Fruit fly (Drosophila melanogaster) whole organism, embryonic: Measurements from ENCODE around the gene timeout.

Experiments
- CG10543 ChIP-seq: fragments of 200-800 bp; sonication (Bioruptor generic); optimal IDR thresholded peaks from 3 replicates; lab custom pipeline; 2017; ENCODE audit warnings: missing biosample characterization, mild to moderate bottlenecking, missing genetic modification characterization, moderate library complexity
- CG11247 ChIP-seq: fragments of 200-800 bp; sonication (Bioruptor generic); IDR thresholded peaks from 2 replicates; pipeline ENCODE4 v1.3.6; 2022; ENCODE audit warnings: missing biosample characterization, missing genetic modification characterization
- CG11695 ChIP-seq: fragments of 200-800 bp; sonication (Bioruptor generic); IDR thresholded peaks from 3 replicates; pipeline ENCODE4 v1.3.6; 2022; ENCODE audit warnings: missing biosample characterization, missing genetic modification characterization
- CG11723 ChIP-seq: fragments of 200-800 bp; sonication (Bioruptor generic); optimal IDR thresholded peaks from 2 replicates; lab custom pipeline; 2017; ENCODE audit warnings: missing biosample characterization, mild to moderate bottlenecking, missing genetic modification characterization
- CG13624 ChIP-seq: fragments of 200-800 bp; sonication (Bioruptor generic); optimal IDR thresholded peaks from 2 replicates; lab custom pipeline; 2016; ENCODE audit warnings: missing biosample characterization, missing genetic modification characterization
- CG14050 ChIP-seq: fragments of 200-800 bp; sonication (Bioruptor generic); IDR thresholded peaks from 3 replicates; pipeline ENCODE4 v1.3.6; 2022; ENCODE audit warnings: missing biosample characterization, missing genetic modification characterization
- CG14667 ChIP-seq: fragments of 200-800 bp; sonication (Bioruptor generic); IDR thresholded peaks from 2 replicates; pipeline ENCODE4 v1.3.6; 2022; ENCODE audit warnings: missing biosample characterization, missing genetic modification characterization
- CG15073 ChIP-seq: fragments of 200-800 bp; sonication (Bioruptor generic); optimal IDR thresholded peaks from 2 replicates; lab custom pipeline; 2016; ENCODE audit warnings: missing biosample characterization, missing genetic modification characterization
- CG17359 ChIP-seq: fragments of 200-800 bp; sonication (Bioruptor generic); optimal IDR thresholded peaks from 3 replicates; lab custom pipeline; 2018; ENCODE audit warnings: missing biosample characterization, mild to moderate bottlenecking, missing genetic modification characterization, moderate library complexity
- CG18262 ChIP-seq: fragments of 200-800 bp; optimal IDR thresholded peaks from 3 replicates; lab custom pipeline; 2019; ENCODE audit warnings: missing biosample characterization, mild to moderate bottlenecking, missing genetic modification characterization, moderate library complexity
- CG31388 ChIP-seq: fragments of 200-800 bp; sonication (Bioruptor generic); optimal IDR thresholded peaks from 2 replicates; lab custom pipeline; 2016; ENCODE audit warnings: missing biosample characterization, missing genetic modification characterization
- CG34224 ChIP-seq: fragments of 200-800 bp; sonication (Bioruptor generic); IDR thresholded peaks from 3 replicates; pipeline ENCODE4 v1.3.6; 2022; ENCODE audit warnings: missing biosample characterization, missing genetic modification characterization; ENCODE audit not compliant: partially characterized antibody
- CG43689 ChIP-seq: fragments of 200-800 bp; sonication (Bioruptor generic); IDR thresholded peaks from 2 replicates; pipeline ENCODE4 v1.3.6; 2022; ENCODE audit warnings: missing biosample characterization, missing genetic modification characterization
- CG4404 ChIP-seq: fragments of 200-800 bp; sonication (Bioruptor generic); IDR thresholded peaks from 2 replicates; pipeline ENCODE4 v1.3.6; 2022; ENCODE audit warnings: missing biosample characterization, missing genetic modification characterization
- CG4707 ChIP-seq: fragments of 200-800 bp; sonication (Bioruptor generic); optimal IDR thresholded peaks from 2 replicates; lab custom pipeline; 2018; ENCODE audit warnings: missing biosample characterization, mild to moderate bottlenecking, missing genetic modification characterization, moderate library complexity
- CG6175 ChIP-seq: fragments of 200-800 bp; sonication (Bioruptor generic); IDR thresholded peaks from 3 replicates; pipeline ENCODE4 v1.3.6; 2022; ENCODE audit warnings: missing biosample characterization, missing genetic modification characterization
- CG7987 ChIP-seq: fragments of 200-800 bp; sonication (Bioruptor generic); optimal IDR thresholded peaks from 2 replicates; lab custom pipeline; 2018; ENCODE audit warnings: missing biosample characterization, mild to moderate bottlenecking, missing genetic modification characterization, moderate library complexity
- CG9609 ChIP-seq: fragments of 200-800 bp; sonication (Bioruptor generic); optimal IDR thresholded peaks from 3 replicates; lab custom pipeline; 2016; ENCODE audit warnings: missing biosample characterization, missing genetic modification characterization
- D19B ChIP-seq: fragments of 200-800 bp; sonication (Bioruptor generic); optimal IDR thresholded peaks from 2 replicates; lab custom pipeline; 2017; ENCODE audit warnings: missing biosample characterization, mild to moderate bottlenecking, missing genetic modification characterization
- Dek ChIP-seq: fragments of 200-800 bp; sonication (Bioruptor generic); optimal IDR thresholded peaks from 3 replicates; lab custom pipeline; 2019; ENCODE audit warnings: missing biosample characterization, mild to moderate bottlenecking, missing genetic modification characterization, moderate library complexity
- Ets97D ChIP-seq: fragments of 200-800 bp; sonication (Bioruptor generic); optimal IDR thresholded peaks from 3 replicates; lab custom pipeline; 2016; ENCODE audit warnings: missing biosample characterization, missing genetic modification characterization
- Hr39 ChIP-seq: fragments of >200 bp; optimal IDR thresholded peaks from 2 replicates; lab custom pipeline; 2017
- Lpt ChIP-seq: fragments of >200 bp; optimal IDR thresholded peaks from 2 replicates; lab custom pipeline; 2018; ENCODE audit warnings: missing biosample characterization, missing genetic modification characterization
- Max ChIP-seq: fragments of 200-800 bp; sonication (Bioruptor generic); optimal IDR thresholded peaks from 2 replicates; lab custom pipeline; 2016; ENCODE audit warnings: missing biosample characterization, mild to moderate bottlenecking, missing genetic modification characterization
- Nf-YB ChIP-seq: fragments of 200-800 bp; sonication (Bioruptor generic); optimal IDR thresholded peaks from 3 replicates; lab custom pipeline; 2019; ENCODE audit warnings: missing biosample characterization, mild to moderate bottlenecking, missing genetic modification characterization, moderate library complexity
- PHDP ChIP-seq: fragments of 200-800 bp; sonication (Bioruptor generic); optimal IDR thresholded peaks from 3 replicates; lab custom pipeline; 2018; ENCODE audit warnings: missing biosample characterization, mild to moderate bottlenecking, missing genetic modification characterization, moderate library complexity
- Sox102F ChIP-seq: fragments of 200-800 bp; sonication (Bioruptor generic); optimal IDR thresholded peaks from 2 replicates; lab custom pipeline; 2018; ENCODE audit warnings: missing biosample characterization, mild to moderate bottlenecking, missing genetic modification characterization, moderate library complexity
- abd-A ChIP-seq: fragments of 200-800 bp; sonication (Bioruptor generic); optimal IDR thresholded peaks from 3 replicates; lab custom pipeline; 2019; ENCODE audit warnings: missing biosample characterization, mild to moderate bottlenecking, missing genetic modification characterization, moderate library complexity
- cas ChIP-seq: fragments of 200-800 bp; sonication (Bioruptor generic); IDR thresholded peaks from 2 replicates; pipeline ENCODE4 v1.3.6; 2022; ENCODE audit warnings: missing biosample characterization, missing genetic modification characterization
- cg ChIP-seq: fragments of 200-800 bp; sonication (Bioruptor generic); optimal IDR thresholded peaks from 3 replicates; lab custom pipeline; 2019; ENCODE audit warnings: missing biosample characterization, mild to moderate bottlenecking, missing genetic modification characterization, moderate library complexity
- ci ChIP-seq: fragments of 200-800 bp; sonication (Bioruptor generic); IDR thresholded peaks from 3 replicates; pipeline ENCODE4 v1.3.6; 2022; ENCODE audit warnings: missing biosample characterization, missing genetic modification characterization
- danr ChIP-seq: fragments of 200-800 bp; sonication (Bioruptor generic); IDR thresholded peaks from 2 replicates; pipeline ENCODE4 v1.3.6; 2022; ENCODE audit warnings: missing biosample characterization, missing genetic modification characterization
- dysf ChIP-seq: fragments of 200-800 bp; sonication (Bioruptor generic); IDR thresholded peaks from 3 replicates; pipeline ENCODE4 v1.3.6; 2022; ENCODE audit warnings: missing biosample characterization, missing genetic modification characterization
- gem ChIP-seq: fragments of 200-800 bp; sonication (Bioruptor generic); optimal IDR thresholded peaks from 2 replicates; lab custom pipeline; 2019; ENCODE audit warnings: missing biosample characterization, mild to moderate bottlenecking, missing genetic modification characterization, moderate library complexity
- gro ChIP-seq: fragments of 200-800 bp; sonication (Bioruptor generic); optimal IDR thresholded peaks from 2 replicates; lab custom pipeline; 2016; ENCODE audit warnings: missing biosample characterization, missing genetic modification characterization
- insv ChIP-seq, 2 experiments: fragments of 200-800 bp; sonication (Bioruptor generic); optimal IDR thresholded peaks; 3 replicates each; lab custom pipeline; 2016 to 2018; ENCODE audit warnings: missing biosample characterization in 2 of 2, missing genetic modification characterization in 2 of 2
- klu ChIP-seq: fragments of 200-800 bp; sonication (Bioruptor generic); IDR thresholded peaks from 2 replicates; pipeline ENCODE4 v1.3.6; 2022; ENCODE audit warnings: missing biosample characterization, missing genetic modification characterization
- odd ChIP-seq: fragments of 200-800 bp; sonication (Bioruptor generic); optimal IDR thresholded peaks from 2 replicates; lab custom pipeline; 2017; ENCODE audit warnings: missing biosample characterization, mild to moderate bottlenecking, missing genetic modification characterization
- otp ChIP-seq: fragments of 200-800 bp; sonication (Bioruptor generic); IDR thresholded peaks from 3 replicates; pipeline ENCODE4, ENCODE4 v1.3.6; 2022; ENCODE audit warnings: missing biosample characterization, missing genetic modification characterization
- prd ChIP-seq, 3 experiments: fragments of >200 bp in 2 of 3; fragments of 200-800 bp in 1 of 3; sonication (Bioruptor generic) in 1 of 3; optimal IDR thresholded peaks in 2 of 3; IDR thresholded peaks in 1 of 3; 2 replicates in 2 of 3; 3 replicates in 1 of 3; pipeline versions ENCODE4 v1.3.6 to Lab custom; 2017 to 2022; ENCODE audit warnings: missing biosample characterization in 1 of 3, missing genetic modification characterization in 1 of 3
- rib ChIP-seq: fragments of 200-800 bp; sonication (Bioruptor generic); IDR thresholded peaks from 2 replicates; pipeline ENCODE4 v1.3.6; 2022; ENCODE audit warnings: missing biosample characterization, missing genetic modification characterization
- sens ChIP-seq: fragments of 200-800 bp; sonication (Bioruptor generic); peaks from one replicate; lab custom pipeline; 2016; ENCODE audit warnings: missing biosample characterization, missing genetic modification characterization
- sim ChIP-seq: fragments of 200-800 bp; sonication (Bioruptor generic); IDR thresholded peaks from 2 replicates; pipeline ENCODE4 v1.3.6; 2022; ENCODE audit warnings: missing biosample characterization, missing genetic modification characterization
- sisA ChIP-seq: fragments of 200-800 bp; sonication (Bioruptor generic); IDR thresholded peaks from 2 replicates; pipeline ENCODE4 v1.3.6; 2022; ENCODE audit warnings: missing biosample characterization, missing genetic modification characterization
- sr ChIP-seq: fragments of 200-800 bp; sonication (Bioruptor generic); IDR thresholded peaks from 3 replicates; pipeline ENCODE4 v1.3.6; 2022; ENCODE audit warnings: missing biosample characterization, missing genetic modification characterization
- tup ChIP-seq: fragments of 200-800 bp; sonication (Bioruptor generic); optimal IDR thresholded peaks from 2 replicates; lab custom pipeline; 2016; ENCODE audit warnings: missing biosample characterization, mild to moderate bottlenecking, missing genetic modification characterization, moderate library complexity
- usp ChIP-seq: fragments of >200 bp; optimal IDR thresholded peaks from 2 replicates; lab custom pipeline; 2017; ENCODE audit warnings: missing biosample characterization, missing genetic modification characterization

Gene timeout

DNA sequence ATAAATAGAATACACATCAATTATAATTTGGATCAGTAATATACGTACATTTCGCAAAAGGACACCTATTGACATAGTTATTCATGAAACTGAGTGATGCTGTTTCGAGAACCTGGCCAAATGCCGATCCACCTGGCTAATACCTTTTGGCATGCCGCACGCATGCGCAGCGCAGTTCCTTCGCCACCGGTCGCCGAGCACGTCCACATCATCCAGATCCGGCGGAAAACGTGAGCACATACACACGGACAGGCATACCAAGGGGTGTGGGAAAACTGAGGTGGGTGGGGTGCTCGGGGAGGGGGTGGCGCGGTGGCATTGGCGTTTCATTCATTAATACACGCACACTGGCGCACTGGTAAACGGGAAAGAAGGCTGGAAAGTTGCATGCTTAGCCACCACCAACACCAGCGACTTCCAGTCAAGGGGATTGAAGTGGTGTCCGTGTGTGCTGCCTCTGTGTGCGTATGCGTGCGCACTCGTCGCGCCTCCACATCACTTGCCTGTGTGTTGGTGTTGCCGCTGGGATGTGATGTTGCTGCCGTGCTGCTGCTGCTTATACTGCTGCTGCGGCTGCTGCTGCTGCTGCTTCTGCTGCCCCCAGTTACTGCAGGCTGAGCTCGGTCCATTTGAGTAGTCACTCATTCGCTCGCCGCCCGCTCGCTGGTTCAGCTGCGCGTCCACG, 31.2 kb upstream of the timeout start, which contains the start of gene sim (continued):
- no peak for TF ChIP-seq Dek (tag; lab: Kevin White, UChicago)
- TF ChIP-seq insv (GFP tag; optimal IDR thresholded peaks at IDR 0.05; lab: Kevin White, UChicago) = no peak
- TF ChIP-seq cg = peak; percentile 91
- TF ChIP-seq rib (GFP tag; lab: Robert Waterston, UW) = 0 out of 2 replicates have a peak, but pooled peaks have one; percentile 29
- TF ChIP-seq prd (optimal IDR thresholded peaks at IDR 0.05; lab: Kevin White, UChicago) = no peak
- no peak for TF ChIP-seq prd (GFP tag; IDR thresholded peaks at IDR 0.05; lab: Robert Waterston, UW)
- no peak for TF ChIP-seq CG11247 (GFP tag; lab: Robert Waterston, UW)
- peak; percentile 94 for TF ChIP-seq Nf-YB (GFP tag; lab: Kevin White, UChicago)
- no peak for TF ChIP-seq PHDP (tag; lab: Kevin White, UChicago)
- TF ChIP-seq CG6175 = no peak; the same call in 2 of the 3 replicates
- TF ChIP-seq odd (GFP tag; lab: Kevin White, UChicago) = no peak
- 0 out of 3 replicates have a peak, but pooled peaks have one; percentile 10 for TF ChIP-seq ci
- 0 out of 3 replicates have a peak, but pooled peaks have one; percentile 12 for TF ChIP-seq sr (GFP tag; lab: Robert Waterston, UW)

DNA sequence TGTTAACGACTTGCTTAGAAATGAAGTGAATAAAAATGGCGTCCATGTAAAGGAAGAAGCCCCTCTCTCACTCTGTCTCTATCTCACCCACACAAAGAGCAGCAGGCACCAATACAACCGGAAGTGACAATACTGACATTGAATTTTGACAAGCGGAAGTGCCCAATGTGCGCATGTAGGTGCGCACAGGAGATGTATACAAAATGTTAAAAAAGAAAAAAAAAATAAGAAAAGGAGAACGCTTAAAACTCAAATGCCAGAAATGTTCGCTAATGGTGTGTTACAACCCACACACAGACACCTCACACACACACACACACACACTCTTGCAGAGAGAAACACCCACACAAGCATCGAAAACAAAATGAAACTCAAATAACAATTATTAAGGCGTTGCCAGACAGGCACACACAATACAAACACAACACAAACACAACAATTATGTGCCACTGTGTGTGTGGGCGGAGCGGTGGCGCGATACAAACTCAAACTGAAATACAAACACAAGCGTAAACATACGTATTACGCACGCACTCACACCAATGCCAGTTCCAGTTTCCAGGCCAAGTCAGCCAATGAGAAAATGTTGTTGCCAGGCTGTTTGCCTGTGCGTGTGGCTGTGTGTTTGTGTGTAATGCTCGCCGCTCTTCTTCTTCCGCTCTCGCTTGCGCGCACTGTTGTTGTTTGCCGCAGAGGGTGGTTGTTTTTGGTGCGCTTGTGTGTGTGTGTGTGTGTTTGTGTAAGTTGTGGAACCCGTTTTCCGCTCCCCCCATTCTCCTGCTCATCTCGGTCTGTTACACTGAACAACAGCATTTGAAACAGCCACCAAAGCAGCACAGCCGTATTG, 24.5 kb upstream of the timeout start:
- TF ChIP-seq Lpt (GFP tag; lab: Kevin White, UChicago) = no peak
- no peak for TF ChIP-seq CG14667 (GFP tag; lab: Robert Waterston, UW)
- TF ChIP-seq CG4707 (GFP tag; lab: Kevin White, UChicago) = no peak
- no peak for TF ChIP-seq D19B (GFP tag; lab: Kevin White, UChicago)
- no peak for TF ChIP-seq sim (GFP tag; lab: Robert Waterston, UW)
- no peak for TF ChIP-seq cas (GFP tag; lab: Robert Waterston, UW)
- no peak for TF ChIP-seq Max (GFP tag; lab: Kevin White, UChicago)
- TF ChIP-seq CG4404 (GFP tag; lab: Robert Waterston, UW) = no peak
- TF ChIP-seq CG9609 (GFP tag; lab: Kevin White, UChicago) = no peak
- no peak for TF ChIP-seq CG34224
- peak; percentile 7 for TF ChIP-seq CG18262 (tag; lab: Kevin White, UChicago)
- TF ChIP-seq CG43689 = no peak
- TF ChIP-seq tup (GFP tag; lab: Kevin White, UChicago) = no peak
- no peak for TF ChIP-seq CG11695 (GFP tag; lab: Robert Waterston, UW)
- TF ChIP-seq klu (GFP tag; lab: Robert Waterston, UW) = peak; percentile 30; the same call in 1 of the 2 replicates
- TF ChIP-seq Hr39 (lab: Kevin White, UChicago) = no peak
- no peak for TF ChIP-seq Sox102F
- TF ChIP-seq CG11723 (GFP tag; lab: Kevin White, UChicago) = no peak
- TF ChIP-seq abd-A (tag; lab: Kevin White, UChicago) = peak; percentile 93
- no peak for TF ChIP-seq CG17359
- peak; percentile 53 for TF ChIP-seq CG10543 (GFP tag; lab: Kevin White, UChicago)
- TF ChIP-seq CG13624 = no peak
- peak; percentile 33; the same call in 1 of the 2 replicates for TF ChIP-seq sisA (GFP tag; lab: Robert Waterston, UW)
- peak; percentile 20 for TF ChIP-seq CG7987 (GFP tag; lab: Kevin White, UChicago)
- TF ChIP-seq sens (GFP tag; lab: Kevin White, UChicago) = peak; percentile 70
- TF ChIP-seq gem = no peak
- no peak for TF ChIP-seq usp
- TF ChIP-seq CG15073 (GFP tag; lab: Kevin White, UChicago) = no peak
- peak; percentile 17 for TF ChIP-seq gro (GFP tag; lab: Kevin White, UChicago)
- TF ChIP-seq otp (GFP tag; lab: Robert Waterston, UW) = no peak
- peak; percentile 52 for TF ChIP-seq Ets97D
- TF ChIP-seq danr (GFP tag; lab: Robert Waterston, UW) = no peak
- TF ChIP-seq CG14050 = no peak
- TF ChIP-seq dysf (GFP tag; lab: Robert Waterston, UW) = no peak
- TF ChIP-seq Dek (tag; lab: Kevin White, UChicago) = no peak
- TF ChIP-seq CG31388 = no peak
